Fruit fly (Drosophila melanogaster) S2 (cell line): Measurements from ENCODE around the gene sti.

Experiments used
- CG8478 ChIP-seq: fragments of >200 bp; optimal IDR thresholded peaks from 2 replicates; lab custom pipeline; 2018
- CTCF ChIP-seq, 2 experiments: fragments of >200 bp; optimal IDR thresholded peaks; 2 replicates each; lab custom pipeline; 2018

- TF ChIP-seq CG8478 (lab: Kevin White, UChicago): no peak
- no peak for TF ChIP-seq CTCF (optimal IDR thresholded peaks at IDR 0.05; lab: Kevin White, UChicago)
Measured at dm6 chr3L:12559273-12559672, 44.7 kb upstream of the sti start.
